Worm (Caenorhabditis elegans) whole organism, L1 larva: Measurements from ENCODE around the gene spp-30.

Experiments used
- C04F5.9 ChIP-seq: sonication (generic microtip); optimal IDR thresholded peaks from 2 replicates; lab custom pipeline; 2016; ENCODE audit warnings: missing genetic modification characterization, missing compliant biosample characterization
- C16A3.4 ChIP-seq: fragments of 150-350 bp; optimal IDR thresholded peaks from 2 replicates; lab custom pipeline; 2014; ENCODE audit warnings: missing biosample characterization, missing genetic modification characterization
- C34B4.2 ChIP-seq: sonication (generic microtip); optimal IDR thresholded peaks from 2 replicates; lab custom pipeline; 2017; ENCODE audit warnings: mild to moderate bottlenecking, missing genetic modification characterization, missing compliant biosample characterization
- F16B12.6 ChIP-seq: fragments of 150-350 bp; optimal IDR thresholded peaks from 2 replicates; lab custom pipeline; 2014; ENCODE audit warnings: missing biosample characterization, missing genetic modification characterization
- aha-1 ChIP-seq: fragments of 150-350 bp; optimal IDR thresholded peaks from 2 replicates; lab custom pipeline; 2014; ENCODE audit warnings: missing biosample characterization, missing genetic modification characterization
- ama-1 ChIP-seq: fragments of 150-350 bp; optimal IDR thresholded peaks from 2 replicates; lab custom pipeline; 2014
- blmp-1 ChIP-seq: fragments of 150-350 bp; optimal IDR thresholded peaks from 2 replicates; lab custom pipeline; 2014; ENCODE audit warnings: missing biosample characterization, missing genetic modification characterization
- ceh-8 ChIP-seq: fragments of 200-800 bp; sonication (Bioruptor generic); optimal IDR thresholded peaks from 2 replicates; lab custom pipeline; 2018; ENCODE audit warnings: mild to moderate bottlenecking, missing genetic modification characterization, moderate library complexity, missing compliant biosample characterization
- ceh-82 ChIP-seq, 3 experiments: fragments of 150-350 bp in 1 of 3; sonication (generic microtip) in 2 of 3; optimal IDR thresholded peaks; 2 replicates each; lab custom pipeline; 2014 to 2017; ENCODE audit warnings: missing biosample characterization in 3 of 3, missing genetic modification characterization in 3 of 3
- ceh-88 ChIP-seq: fragments of 200-800 bp; sonication (Bioruptor generic); IDR thresholded peaks from 2 replicates; pipeline ENCODE4 v1.3.6; 2022; ENCODE audit warnings: missing genetic modification characterization, missing compliant biosample characterization
- dpl-1 ChIP-seq, 3 experiments: fragments of 150-350 bp in 2 of 3; sonication (generic microtip) in 1 of 3; optimal IDR thresholded peaks; 2 replicates each; lab custom pipeline; 2014 to 2017; ENCODE audit warnings: missing biosample characterization in 3 of 3, missing genetic modification characterization in 3 of 3, missing genetic modification reagents in 3 of 3
- dsc-1 ChIP-seq: sonication (generic microtip); optimal IDR thresholded peaks from 2 replicates; lab custom pipeline; 2016; ENCODE audit warnings: mild to moderate bottlenecking, missing genetic modification characterization, missing compliant biosample characterization
- egl-13 ChIP-seq: sonication (generic microtip); optimal IDR thresholded peaks from 2 replicates; lab custom pipeline; 2016; ENCODE audit warnings: missing genotype, missing genetic modification reagents, missing genetic modification characterization, missing compliant biosample characterization
- egl-27 ChIP-seq, 2 experiments: fragments of 150-350 bp in 1 of 2; sonication (generic microtip); optimal IDR thresholded peaks; 3 replicates each; lab custom pipeline; 2017 to 2018; ENCODE audit warnings: missing biosample characterization in 2 of 2, missing genetic modification characterization in 2 of 2, missing genetic modification reagents in 2 of 2
- elt-3 ChIP-seq, 6 experiments: fragments of 150-350 bp in 1 of 6; sonication (generic microtip); optimal IDR thresholded peaks; 2 replicates each; lab custom pipeline; 2017 to 2018; ENCODE audit warnings: missing biosample characterization in 6 of 6, missing genetic modification characterization in 6 of 6, inconsistent platforms in 1 of 6
- fkh-10 ChIP-seq: sonication (generic microtip); optimal IDR thresholded peaks from 2 replicates; lab custom pipeline; 2017; ENCODE audit warnings: missing biosample characterization, missing genetic modification reagents, missing genetic modification characterization
- fkh-8 ChIP-seq: sonication (generic microtip); optimal IDR thresholded peaks from 2 replicates; lab custom pipeline; 2016; ENCODE audit warnings: mild to moderate bottlenecking, missing genetic modification characterization, missing compliant biosample characterization
- hlh-17 ChIP-seq: fragments of 200-800 bp; sonication (Bioruptor generic); optimal IDR thresholded peaks from 2 replicates; lab custom pipeline; 2018; ENCODE audit warnings: missing genetic modification characterization, mild to moderate bottlenecking, missing compliant biosample characterization, moderate library complexity, borderline replicate concordance
- hlh-4 ChIP-seq: sonication (generic microtip); optimal IDR thresholded peaks from 2 replicates; lab custom pipeline; 2016; ENCODE audit warnings: mild to moderate bottlenecking, missing genetic modification characterization, missing compliant biosample characterization
- isw-1 ChIP-seq: fragments of 200-800 bp; sonication (Bioruptor generic); IDR thresholded peaks from 2 replicates; pipeline ENCODE4 v1.3.6; 2022; ENCODE audit warnings: missing genetic modification characterization, missing compliant biosample characterization
- jun-1 ChIP-seq: fragments of 150-350 bp; optimal IDR thresholded peaks from 2 replicates; lab custom pipeline; 2014; ENCODE audit warnings: missing biosample characterization, missing genetic modification reagents, missing genetic modification characterization
- lin-14 ChIP-seq: fragments of 200-800 bp; sonication (Bioruptor generic); optimal IDR thresholded peaks from 2 replicates; lab custom pipeline; 2018; ENCODE audit warnings: mild to moderate bottlenecking, missing genetic modification characterization, moderate library complexity, missing compliant biosample characterization
- lin-15B ChIP-seq: fragments of 150-350 bp; sonication (generic microtip); optimal IDR thresholded peaks from 3 replicates; lab custom pipeline; 2014; ENCODE audit warnings: missing biosample characterization, missing genetic modification characterization
- lin-35 ChIP-seq, 2 experiments: fragments of 150-350 bp; optimal IDR thresholded peaks; 2 replicates each; lab custom pipeline; 2014; ENCODE audit warnings: missing biosample characterization in 2 of 2, missing genetic modification characterization in 2 of 2, missing genetic modification reagents in 2 of 2
- lir-3 ChIP-seq: sonication (generic microtip); optimal IDR thresholded peaks from 2 replicates; lab custom pipeline; 2016; ENCODE audit warnings: mild to moderate bottlenecking, missing genetic modification characterization, moderate library complexity, missing compliant biosample characterization; ENCODE audit not compliant: poor library complexity
- mab-9 ChIP-seq: fragments of 200-800 bp; sonication (Bioruptor generic); IDR thresholded peaks from 2 replicates; pipeline ENCODE4 v1.3.6; 2022; ENCODE audit warnings: missing genetic modification reagents, missing genetic modification characterization, missing compliant biosample characterization
- mef-2 ChIP-seq: fragments of 150-350 bp; optimal IDR thresholded peaks from 2 replicates; lab custom pipeline; 2014; ENCODE audit warnings: missing biosample characterization, missing genetic modification characterization
- mep-1 ChIP-seq: fragments of 150-350 bp; optimal IDR thresholded peaks from 2 replicates; lab custom pipeline; 2014; ENCODE audit warnings: missing biosample characterization, missing genetic modification characterization
- nhr-12 ChIP-seq: sonication (generic microtip); optimal IDR thresholded peaks from 2 replicates; lab custom pipeline; 2017; ENCODE audit warnings: missing biosample characterization, missing genetic modification characterization
- nhr-19 ChIP-seq: fragments of 200-800 bp; sonication (Bioruptor generic); conservative IDR thresholded peaks from 2 replicates; pipeline ENCODE4 v1.3.6; 2022; ENCODE audit warnings: missing genetic modification characterization, missing compliant biosample characterization
- nhr-237 ChIP-seq: fragments of 150-350 bp; optimal IDR thresholded peaks from 2 replicates; lab custom pipeline; 2014; ENCODE audit warnings: missing biosample characterization, missing genetic modification characterization
- nhr-47 ChIP-seq: sonication (generic microtip); optimal IDR thresholded peaks from 2 replicates; lab custom pipeline; 2016; ENCODE audit warnings: mild to moderate bottlenecking, missing genetic modification characterization, moderate library complexity, missing compliant biosample characterization
- nhr-71 ChIP-seq: sonication (generic microtip); optimal IDR thresholded peaks from 2 replicates; lab custom pipeline; 2016; ENCODE audit warnings: mild to moderate bottlenecking, missing genetic modification characterization, moderate library complexity, missing compliant biosample characterization
- nhr-77 ChIP-seq: fragments of 150-350 bp; optimal IDR thresholded peaks from 2 replicates; lab custom pipeline; 2014; ENCODE audit warnings: missing biosample characterization, missing genetic modification characterization
- nhr-85 ChIP-seq: sonication (generic microtip); peaks from one replicate; lab custom pipeline; 2016; ENCODE audit warnings: missing genetic modification characterization, inconsistent platforms, missing compliant biosample characterization
- pqm-1 ChIP-seq: sonication (generic microtip); optimal IDR thresholded peaks from 3 replicates; lab custom pipeline; 2017; ENCODE audit warnings: missing biosample characterization, missing genetic modification characterization
- rnt-1 ChIP-seq: sonication (generic microtip); optimal IDR thresholded peaks from 2 replicates; lab custom pipeline; 2016; ENCODE audit warnings: mild to moderate bottlenecking, missing genetic modification characterization, moderate library complexity, missing compliant biosample characterization
- skn-1 ChIP-seq: fragments of 150-350 bp; optimal IDR thresholded peaks from 2 replicates; lab custom pipeline; 2014; ENCODE audit warnings: missing biosample characterization, missing genetic modification characterization
- snpc-4 ChIP-seq: fragments of 150-350 bp; optimal IDR thresholded peaks from 2 replicates; lab custom pipeline; 2014; ENCODE audit warnings: missing biosample characterization, missing genetic modification characterization
- sox-4 ChIP-seq: sonication (generic microtip); optimal IDR thresholded peaks from 2 replicates; lab custom pipeline; 2016; ENCODE audit warnings: missing genetic modification characterization, missing compliant biosample characterization
- sptf-1 ChIP-seq: fragments of 150-350 bp; optimal IDR thresholded peaks from 2 replicates; lab custom pipeline; 2014; ENCODE audit warnings: missing biosample characterization, missing genetic modification characterization
- sup-37 ChIP-seq: fragments of 200-800 bp; sonication (Bioruptor generic); optimal IDR thresholded peaks from 2 replicates; lab custom pipeline; 2018; ENCODE audit warnings: mild to moderate bottlenecking, missing genetic modification characterization, missing compliant biosample characterization
- tlp-1 ChIP-seq: fragments of 150-350 bp; optimal IDR thresholded peaks from 2 replicates; lab custom pipeline; 2014; ENCODE audit warnings: missing biosample characterization, missing genetic modification characterization
- unc-130 ChIP-seq: fragments of 150-350 bp; optimal IDR thresholded peaks from 2 replicates; lab custom pipeline; 2017; ENCODE audit warnings: missing biosample characterization, missing genetic modification characterization, inconsistent platforms
- unc-30 ChIP-seq: sonication (generic microtip); optimal IDR thresholded peaks from 2 replicates; lab custom pipeline; 2017; ENCODE audit warnings: missing biosample characterization, missing genetic modification characterization
- unc-62 ChIP-seq: fragments of 150-350 bp; optimal IDR thresholded peaks from 2 replicates; lab custom pipeline; 2014; ENCODE audit warnings: missing biosample characterization, missing genetic modification reagents, missing genetic modification characterization
- vab-15 ChIP-seq: sonication (generic microtip); optimal IDR thresholded peaks from 2 replicates; lab custom pipeline; 2017; ENCODE audit warnings: missing genotype, mild to moderate bottlenecking, missing genetic modification characterization, missing compliant biosample characterization
- xbp-1 ChIP-seq: sonication (generic microtip); optimal IDR thresholded peaks from 2 replicates; lab custom pipeline; 2016; ENCODE audit warnings: missing genetic modification characterization, missing compliant biosample characterization
- zag-1 ChIP-seq: fragments of 150-350 bp; optimal IDR thresholded peaks from 2 replicates; lab custom pipeline; 2014; ENCODE audit warnings: missing biosample characterization, missing genetic modification characterization
- ztf-11 ChIP-seq, 2 experiments: sonication (generic microtip); optimal IDR thresholded peaks; 2 replicates each; lab custom pipeline; 2016 to 2017; ENCODE audit warnings: missing genetic modification characterization in 2 of 2, missing biosample characterization in 1 of 2, missing compliant biosample characterization in 1 of 2
- ztf-4 ChIP-seq: fragments of 150-350 bp; optimal IDR thresholded peaks from 2 replicates; lab custom pipeline; 2014; ENCODE audit warnings: missing biosample characterization, missing genetic modification characterization

spp-30 gene

DNA sequence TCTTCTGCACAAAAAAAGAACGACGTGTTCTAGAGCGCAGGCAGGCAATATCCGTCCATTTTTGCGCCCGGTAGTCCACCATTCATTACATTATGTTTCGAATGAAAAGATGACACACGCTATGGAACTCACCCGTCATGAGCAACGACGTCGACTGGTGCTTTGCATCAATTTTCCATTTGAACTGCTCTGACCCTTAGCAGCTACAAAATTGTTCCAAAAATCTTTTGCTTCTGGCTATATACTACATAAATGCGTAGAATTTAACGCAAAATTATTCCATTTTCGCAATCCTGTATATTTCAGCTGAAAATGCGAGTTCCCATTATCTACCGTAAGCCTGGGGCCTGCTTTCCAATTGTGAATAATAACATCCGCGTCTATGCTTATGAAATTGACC, 29.9 kb upstream of the spp-30 start, which contains the start of gene T04F8.3:
T04F8.3 (plus strand) TSS at position 301 of the 400 bp plus-strand sequence.
- TF ChIP-seq mab-9 (no peak), nhr-19 (GFP tag; lab: Robert Waterston, UW) (no peak), C16A3.4 (tag; lab: Kevin White, UChicago) (no peak), xbp-1 (tag; lab: Kevin White, UChicago) (no peak), elt-3 (tag; optimal IDR thresholded peaks at IDR 0.05; lab: Kevin White, UChicago) (no peak)

DNA sequence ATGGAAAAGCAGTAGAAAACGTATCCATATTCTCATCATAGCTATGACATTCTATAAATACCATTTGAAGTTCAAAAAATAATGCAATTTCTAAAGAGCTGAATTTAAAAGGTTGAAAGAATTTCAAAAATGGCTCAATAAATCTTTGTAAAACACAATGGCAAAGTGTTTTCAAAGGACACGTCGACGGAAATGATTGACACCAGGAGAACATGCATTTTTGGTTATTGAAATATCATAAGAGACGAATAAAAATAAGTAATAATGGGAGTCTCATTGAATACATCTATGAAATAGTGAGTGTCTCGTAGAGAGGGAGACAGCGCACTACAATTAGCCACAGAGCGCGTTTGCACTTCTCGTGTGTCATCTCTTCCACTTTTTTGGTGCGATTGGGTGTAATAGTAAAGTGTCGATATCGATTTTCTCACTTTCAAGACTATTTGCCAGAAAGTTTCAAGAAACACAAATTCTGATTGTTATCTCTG, 28.1 kb upstream of the spp-30 start, which contains the start of gene T04F8.2:
T04F8.2 (minus strand) TSS at position 51 of the 488 bp plus-strand sequence.
- TF ChIP-seq egl-13 (no peak), blmp-1 (tag; lab: Kevin White, UChicago) (peak; percentile 64), hlh-17 (GFP tag; lab: Kevin White, UChicago) (no peak), sup-37 (GFP tag; lab: Kevin White, UChicago) (no peak), lin-15B (tag; lab: Kevin White, UChicago) (peak; percentile 32), rnt-1 (tag; lab: Kevin White, UChicago) (peak; percentile 52), ceh-88 (GFP tag; lab: Robert Waterston, UW) (no peak), fkh-8 (tag; lab: Kevin White, UChicago) (peak; percentile 34), egl-27 (tag; optimal IDR thresholded peaks at IDR 0.05; lab: Kevin White, UChicago) (no peak), nhr-12 (tag; lab: Kevin White, UChicago) (no peak), jun-1 (tag; lab: Kevin White, UChicago) (peak; percentile 51), ceh-8 (no peak), ama-1 (lab: Kevin White, UChicago) (no peak), snpc-4 (no peak), lir-3 (tag; lab: Kevin White, UChicago) (no peak), lin-14 (GFP tag; lab: Kevin White, UChicago) (peak; percentile 80), mef-2 (tag; lab: Kevin White, UChicago) (no peak), dpl-1 (GFP tag; optimal IDR thresholded peaks at IDR 0.05; lab: Kevin White, UChicago) (peak; percentile 6 to 40 (median 11)), F16B12.6 (peak; percentile 26), hlh-4 (tag; lab: Kevin White, UChicago) (no peak), sptf-1 (tag; lab: Kevin White, UChicago) (no peak), unc-130 (tag; lab: Kevin White, UChicago) (peak; percentile 62), aha-1 (tag; lab: Kevin White, UChicago) (no peak), C04F5.9 (tag; lab: Kevin White, UChicago) (no peak), zag-1 (tag; lab: Kevin White, UChicago) (no peak), C34B4.2 (tag; lab: Kevin White, UChicago) (no peak), sox-4 (tag; lab: Kevin White, UChicago) (no peak), skn-1 (tag; lab: Kevin White, UChicago) (peak; percentile 50), vab-15 (tag; lab: Kevin White, UChicago) (peak; percentile 94), unc-30 (tag; lab: Kevin White, UChicago) (no peak), nhr-47 (tag; lab: Kevin White, UChicago) (peak; percentile 66), tlp-1 (tag; lab: Kevin White, UChicago) (no peak), nhr-237 (tag; lab: Kevin White, UChicago) (no peak), fkh-10 (GFP tag; lab: Kevin White, UChicago) (no peak), mep-1 (tag; lab: Kevin White, UChicago) (peak; percentile 85), ztf-4 (tag; lab: Kevin White, UChicago) (no peak), ztf-11 (tag; optimal IDR thresholded peaks at IDR 0.05; lab: Kevin White, UChicago) (no peak), pqm-1 (tag; lab: Kevin White, UChicago) (no peak), nhr-85 (tag; lab: Kevin White, UChicago) (peak; percentile 79), unc-62 (GFP tag; lab: Kevin White, UChicago) (no peak), lin-35 (GFP tag; optimal IDR thresholded peaks at IDR 0.05; lab: Kevin White, UChicago) (peak; percentile 54 to 59), elt-3 (tag; optimal IDR thresholded peaks at IDR 0.05; lab: Kevin White, UChicago) (peak in 1 of 6 experiments; percentile 8), C16A3.4 (tag; lab: Kevin White, UChicago) (peak; percentile 88), ceh-82 (tag; optimal IDR thresholded peaks at IDR 0.05; lab: Kevin White, UChicago) (peak in 1 of 3 experiments; percentile 40), isw-1 (GFP tag; lab: Robert Waterston, UW) (peak; percentile 17; the same call in 1 of the 2 replicates), nhr-77 (tag; lab: Kevin White, UChicago) (peak; percentile 32), nhr-71 (tag; lab: Kevin White, UChicago) (peak; percentile 72), dsc-1 (tag; lab: Kevin White, UChicago) (peak; percentile 57)
